Fruit fly (Drosophila melanogaster): Measurements from ENCODE around the gene ng3.

The ng3 gene

DNA sequence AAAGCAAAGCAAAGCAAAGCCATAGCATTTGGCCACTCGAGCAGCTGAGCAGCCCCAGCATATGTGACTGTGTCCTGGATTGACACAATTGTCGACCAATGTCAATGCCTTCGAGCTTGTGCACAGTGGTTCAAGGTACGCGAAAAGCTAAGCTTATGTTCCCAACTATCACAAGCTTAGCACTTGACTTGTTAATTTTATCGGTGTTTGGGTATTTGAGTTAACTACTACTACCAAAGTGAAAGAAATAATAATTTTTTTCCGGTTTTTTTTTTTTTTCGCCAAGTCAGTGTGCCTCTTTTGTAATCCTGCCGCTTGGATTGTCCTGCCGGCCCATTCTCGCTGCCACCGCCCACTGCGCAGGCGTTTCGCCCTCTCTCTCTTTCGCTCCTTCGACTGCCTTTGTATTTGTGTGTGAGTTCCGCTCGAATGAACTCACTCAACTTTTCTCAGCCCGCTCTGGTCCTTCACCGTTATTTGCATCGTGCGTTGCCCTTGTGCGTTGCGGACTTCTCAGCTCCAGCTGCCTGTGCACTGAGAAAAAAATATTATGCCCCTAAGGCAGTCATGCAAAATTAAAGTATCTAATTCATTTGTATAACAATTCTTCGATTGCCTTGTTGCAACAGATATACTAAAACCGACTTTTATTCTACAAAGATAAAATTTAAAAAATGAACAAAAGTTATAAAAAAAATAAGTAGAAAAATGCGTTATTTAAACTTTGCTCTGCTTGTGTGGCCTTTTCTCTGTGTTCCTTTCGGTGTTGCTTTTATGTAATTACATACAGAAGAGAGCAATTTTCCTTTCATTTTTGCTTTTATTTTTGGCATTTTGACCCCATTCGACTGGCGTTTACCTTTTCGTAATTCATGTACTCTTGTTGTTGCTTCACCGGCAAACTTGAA is 35.7 kb downstream of the ng3 start (continued):
- peak; percentile 58 for TF ChIP-seq Xbp1 (GFP tag; optimal IDR thresholded peaks at IDR 0.05)
- TF ChIP-seq Neu2 (GFP tag; optimal IDR thresholded peaks at IDR 0.05; ENCODE audit: borderline replicate concordance): no peak
- no peak for TF ChIP-seq CG8765 (GFP tag; IDR thresholded peaks at IDR 0.05)
- 0 out of 2 replicates have a peak, but pooled peaks have one; percentile 50 for TF ChIP-seq ro (GFP tag; IDR thresholded peaks at IDR 0.05)
- no peak for TF ChIP-seq psq (GFP tag; optimal IDR thresholded peaks at IDR 0.05)
- no peak for TF ChIP-seq CG3838 (GFP tag; optimal IDR thresholded peaks at IDR 0.05)
- TF ChIP-seq H15 (GFP tag; IDR thresholded peaks at IDR 0.05): peak; percentile 63; the same call in 1 of the 3 replicates
- no peak for TF ChIP-seq crol (GFP tag; IDR thresholded peaks at IDR 0.05)
- no peak for TF ChIP-seq corto (GFP tag; optimal IDR thresholded peaks at IDR 0.05)
- no peak for TF ChIP-seq zen (tag; optimal IDR thresholded peaks at IDR 0.05)
- peak; percentile 68 for TF ChIP-seq ttk (GFP tag; IDR thresholded peaks at IDR 0.05)
- TF ChIP-seq Dref (GFP tag; IDR thresholded peaks at IDR 0.05): no peak
- peak; percentile 61 for TF ChIP-seq ERR (GFP tag; optimal IDR thresholded peaks at IDR 0.05)
- TF ChIP-seq pzg (GFP tag; optimal IDR thresholded peaks at IDR 0.05): no peak
- TF ChIP-seq insv (GFP tag; optimal IDR thresholded peaks at IDR 0.05): no peak
- TF ChIP-seq CG9727 (GFP tag; optimal IDR thresholded peaks at IDR 0.05): peak; percentile 43
- no peak for TF ChIP-seq Spps (tag; optimal IDR thresholded peaks at IDR 0.05)
- peak; percentile 48 for TF ChIP-seq phol (tag; optimal IDR thresholded peaks at IDR 0.05)
- TF ChIP-seq CG4730 (GFP tag; IDR thresholded peaks at IDR 0.05): peak; percentile 57
- TF ChIP-seq bigmax (GFP tag; optimal IDR thresholded peaks at IDR 0.05): no peak
- peak; percentile 40 for TF ChIP-seq CG12155 (GFP tag; optimal IDR thresholded peaks at IDR 0.05)
- no peak for TF ChIP-seq CG2116 (GFP tag; optimal IDR thresholded peaks at IDR 0.05)
- peak; percentile 45 for TF ChIP-seq bcd (GFP tag; optimal IDR thresholded peaks at IDR 0.05)
- TF ChIP-seq jing (GFP tag; optimal IDR thresholded peaks at IDR 0.05): peak; percentile 24
- TF ChIP-seq br (optimal IDR thresholded peaks at IDR 0.05): no peak
- peak; percentile 69 for TF ChIP-seq cwo (GFP tag; optimal IDR thresholded peaks at IDR 0.05)
- peak; percentile 53 for TF ChIP-seq Hr3 (GFP tag; optimal IDR thresholded peaks at IDR 0.05)
- TF ChIP-seq Optix (GFP tag; IDR thresholded peaks at IDR 0.05): peak; percentile 72
- peak; percentile 42 for TF ChIP-seq CG8944 (GFP tag; optimal IDR thresholded peaks at IDR 0.05)
- peak; percentile 46 for TF ChIP-seq CG4820 (GFP tag; optimal IDR thresholded peaks at IDR 0.05)
- peak; percentile 68 for TF ChIP-seq CG7786 (GFP tag; optimal IDR thresholded peaks at IDR 0.05)
- TF ChIP-seq CG17361 (GFP tag; IDR thresholded peaks at IDR 0.05): 0 out of 3 replicates have a peak, but pooled peaks have one; percentile 26
- no peak for TF ChIP-seq CG4328 (GFP tag; optimal IDR thresholded peaks at IDR 0.05)
- TF ChIP-seq CG6683 (GFP tag; optimal IDR thresholded peaks at IDR 0.05): peak; percentile 57
- TF ChIP-seq CG17328 (GFP tag; IDR thresholded peaks at IDR 0.05): peak; percentile 81
- peak; percentile 17 for TF ChIP-seq CG6654 (GFP tag; optimal IDR thresholded peaks at IDR 0.05)
- peak; percentile 91 for TF ChIP-seq CG18599 (GFP tag; optimal IDR thresholded peaks at IDR 0.05)
- peak; percentile 32 for TF ChIP-seq CG6254 (GFP tag; optimal IDR thresholded peaks at IDR 0.05)
- TF ChIP-seq CG11093 (GFP tag; IDR thresholded peaks at IDR 0.05): peak; percentile 24; the same call in 1 of the 3 replicates
- TF ChIP-seq Usf (GFP tag; optimal IDR thresholded peaks at IDR 0.05): no peak
- TF ChIP-seq z (GFP tag; IDR thresholded peaks at IDR 0.05): peak; percentile 87
- TF ChIP-seq sens (GFP tag): peak; percentile 90
- peak; percentile 39 for TF ChIP-seq CG12942 (GFP tag; optimal IDR thresholded peaks at IDR 0.05)
- TF ChIP-seq CG10979 (tag; optimal IDR thresholded peaks at IDR 0.05): no peak
- TF ChIP-seq CG31224 (GFP tag; IDR thresholded peaks at IDR 0.05): peak; percentile 20; the same call in 1 of the 2 replicates
- no peak for TF ChIP-seq fd64A (GFP tag; optimal IDR thresholded peaks at IDR 0.05)
- peak; percentile 25; the same call in 1 of the 2 replicates for TF ChIP-seq danr (GFP tag; IDR thresholded peaks at IDR 0.05)
- TF ChIP-seq sr (GFP tag; IDR thresholded peaks at IDR 0.05): no peak
- peak; percentile 21; the same call in 1 of the 2 replicates for TF ChIP-seq CG10959 (GFP tag; IDR thresholded peaks at IDR 0.05)
- peak; percentile 40 for TF ChIP-seq en (GFP tag; optimal IDR thresholded peaks at IDR 0.05)
